Worm (Caenorhabditis elegans) whole organism, early embryonic: ENCODE measurements around the gene rab-19.

Source experiments
- ama-1 ChIP-seq: fragments of 150-350 bp; optimal IDR thresholded peaks from 2 replicates; lab custom pipeline; 2014
- tbx-11 ChIP-seq: fragments of 200-800 bp; sonication (Bioruptor generic); IDR thresholded peaks from 2 replicates; pipeline ENCODE4 v1.3.6; 2022; ENCODE audit warnings: missing genetic modification characterization, missing compliant biosample characterization

ce11 chrIV:13408018-13408417 is 23.8 kb upstream of the rab-19 start, which contains the start of gene Y62E10A.19:
- TF ChIP-seq ama-1 (lab: Kevin White, UChicago) (no peak), tbx-11 (GFP tag; lab: Robert Waterston, UW) (no peak)
